Fruit fly (Drosophila melanogaster): ENCODE results near the gene Rab3GAP1.

DNA sequence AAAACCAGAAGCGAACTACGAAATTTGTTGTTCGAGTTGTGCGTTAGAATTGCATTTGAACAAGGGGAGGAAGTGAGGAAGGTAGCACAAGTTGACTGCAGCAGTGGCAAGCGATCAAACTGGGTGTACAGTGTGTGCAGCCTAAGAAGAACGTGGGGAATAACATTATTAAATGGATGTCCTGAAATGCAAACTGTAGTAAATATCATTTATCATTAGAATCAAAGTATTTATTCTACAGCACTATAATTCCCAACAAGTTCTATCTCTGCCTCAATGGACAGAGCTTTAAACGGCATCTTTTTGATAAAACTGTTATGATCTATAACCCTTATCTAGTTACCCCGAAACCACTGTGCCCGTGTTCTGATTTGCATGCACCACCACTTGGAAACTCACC lies 35.5 kb upstream of the Rab3GAP1 start:
- TF ChIP-seq CTCF (optimal IDR thresholded peaks at IDR 0.05) (no peak), CG8478 (optimal IDR thresholded peaks at IDR 0.05) (no peak)
